Worm (Caenorhabditis elegans): ENCODE measurements around the gene ZK228.4.

DNA sequence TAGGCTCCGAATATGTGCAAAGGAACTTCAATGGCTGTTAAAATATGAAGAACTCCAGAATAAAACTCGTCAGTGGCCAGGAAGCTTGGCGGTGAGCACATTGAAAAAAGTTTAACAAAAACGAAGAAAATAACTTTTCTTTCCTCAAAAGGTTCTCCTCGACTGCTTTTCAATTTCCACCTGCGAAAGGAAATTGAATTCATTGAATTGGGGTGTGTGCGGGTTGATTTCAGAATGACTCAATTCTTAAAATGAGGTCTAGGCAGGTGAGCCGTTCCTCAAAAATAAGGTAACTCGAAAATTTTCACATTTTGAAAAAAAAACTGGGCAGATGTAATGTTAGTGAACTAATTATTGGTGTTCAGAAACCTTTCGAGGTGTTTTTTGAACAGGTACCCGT is 10.8 kb downstream of the ZK228.4 start, which contains the start of gene srh-182:
- TF ChIP-seq tbx-2 (tag; optimal IDR thresholded peaks at IDR 0.05): no peak
- TF ChIP-seq rnt-1 (tag; optimal IDR thresholded peaks at IDR 0.05): no peak
- no peak for TF ChIP-seq pha-4 (tag; optimal IDR thresholded peaks at IDR 0.05)
- no peak for TF ChIP-seq unc-86 (tag; optimal IDR thresholded peaks at IDR 0.05)
- no peak for TF ChIP-seq pha-2 (tag; optimal IDR thresholded peaks at IDR 0.05)
- TF ChIP-seq odd-2 (tag; optimal IDR thresholded peaks at IDR 0.05): no peak
- no peak for TF ChIP-seq unc-42 (tag; optimal IDR thresholded peaks at IDR 0.05)
- TF ChIP-seq elt-4 (tag; optimal IDR thresholded peaks at IDR 0.05): no peak
